Worm (Caenorhabditis elegans) whole organism, young adult: Measurements from ENCODE around the gene C32D5.14.

Experiments used
- F37B4.10 ChIP-seq: fragments of 200-800 bp; sonication (Bioruptor generic); IDR thresholded peaks from 2 replicates; pipeline ENCODE4 v1.3.6; 2022; ENCODE audit warnings: missing genetic modification characterization, missing compliant biosample characterization
- bed-1 ChIP-seq: fragments of 200-800 bp; sonication (Bioruptor generic); IDR thresholded peaks from 2 replicates; pipeline ENCODE4 v1.3.6; 2022; ENCODE audit warnings: missing genetic modification reagents, missing genetic modification characterization, missing compliant biosample characterization
- bed-2 ChIP-seq: fragments of 200-800 bp; sonication (Bioruptor generic); IDR thresholded peaks from 2 replicates; pipeline ENCODE4 v1.3.6; 2022; ENCODE audit warnings: missing genetic modification reagents, missing genetic modification characterization, missing compliant biosample characterization
- die-1 ChIP-seq: sonication (generic microtip); optimal IDR thresholded peaks from 2 replicates; lab custom pipeline; 2016; ENCODE audit warnings: missing genotype, mild to moderate bottlenecking, missing genetic modification characterization, missing compliant biosample characterization
- him-1 ChIP-seq: sonication (generic microtip); optimal IDR thresholded peaks from 2 replicates; lab custom pipeline; 2016; ENCODE audit warnings: missing genotype, missing genetic modification reagents, missing genetic modification characterization, missing compliant biosample characterization
- hlh-26 ChIP-seq: fragments of 200-800 bp; sonication (Bioruptor generic); conservative IDR thresholded peaks from 2 replicates; pipeline ENCODE4 v1.3.6; 2022; ENCODE audit warnings: missing genetic modification reagents, missing genetic modification characterization, missing compliant biosample characterization
- hmg-20 ChIP-seq: fragments of 200-800 bp; sonication (Bioruptor generic); IDR thresholded peaks from 2 replicates; pipeline ENCODE4 v1.3.6; 2022; ENCODE audit warnings: missing genetic modification reagents, missing genetic modification characterization, missing compliant biosample characterization
- pha-4 ChIP-seq: fragments of 150-350 bp; sonication (generic microtip); optimal IDR thresholded peaks from 2 replicates; lab custom pipeline; 2014; ENCODE audit warnings: missing biosample characterization, missing genetic modification reagents, missing genetic modification characterization
- snpc-4 ChIP-seq, 5 experiments: fragments of 150-350 bp in 1 of 5; sonication (generic microtip) in 4 of 5; optimal IDR thresholded peaks; 2 replicates each; lab custom pipeline; 2014 to 2018; ENCODE audit warnings: missing genetic modification characterization in 5 of 5, missing biosample characterization in 3 of 5, antibody characterized with exemption in 2 of 5, mild to moderate bottlenecking in 2 of 5, missing compliant biosample characterization in 2 of 5, missing genotype in 2 of 5, moderate library complexity in 2 of 5, missing genetic modification reagents in 1 of 5
- unc-62 ChIP-seq: fragments of 150-350 bp; optimal IDR thresholded peaks from 2 replicates; lab custom pipeline; 2014; ENCODE audit warnings: missing biosample characterization, missing genetic modification reagents, missing genetic modification characterization

- no peak for TF ChIP-seq snpc-4 (GFP tag; optimal IDR thresholded peaks at IDR 0.05; lab: Kevin White, UChicago)
- no peak for TF ChIP-seq snpc-4 (tag; optimal IDR thresholded peaks at IDR 0.05; lab: Kevin White, UChicago)
- no peak for TF ChIP-seq hmg-20 (GFP tag; lab: Robert Waterston, UW)
- no peak for TF ChIP-seq hlh-26 (GFP tag; lab: Robert Waterston, UW)
- TF ChIP-seq bed-2 = no peak
- TF ChIP-seq bed-1 (GFP tag; lab: Robert Waterston, UW) = no peak
- no peak for TF ChIP-seq die-1 (tag; lab: Kevin White, UChicago)
- TF ChIP-seq F37B4.10 (GFP tag; lab: Robert Waterston, UW) = no peak
- no peak for TF ChIP-seq him-1
- TF ChIP-seq pha-4 (tag; lab: Kevin White, UChicago) = no peak
- TF ChIP-seq unc-62 (GFP tag; lab: Kevin White, UChicago) = no peak
These were observed 48.4 kb upstream of the C32D5.14 start, which contains the start of gene F13H8.6 for ce11 chrII:6286865-6287264.
